Worm (Caenorhabditis elegans) whole organism, L2 larva: ENCODE data around the gene phy-3.

Experiments
- R02D3.7 ChIP-seq: fragments of 150-350 bp; optimal IDR thresholded peaks from 2 replicates; lab custom pipeline; 2014; ENCODE audit warnings: missing biosample characterization, missing genetic modification characterization
- elt-1 ChIP-seq: fragments of 150-350 bp; optimal IDR thresholded peaks from 2 replicates; lab custom pipeline; 2014; ENCODE audit warnings: missing biosample characterization, missing genetic modification characterization
- fos-1 ChIP-seq: fragments of 150-350 bp; optimal IDR thresholded peaks from 2 replicates; lab custom pipeline; 2014; ENCODE audit warnings: missing biosample characterization, missing genetic modification characterization

DNA sequence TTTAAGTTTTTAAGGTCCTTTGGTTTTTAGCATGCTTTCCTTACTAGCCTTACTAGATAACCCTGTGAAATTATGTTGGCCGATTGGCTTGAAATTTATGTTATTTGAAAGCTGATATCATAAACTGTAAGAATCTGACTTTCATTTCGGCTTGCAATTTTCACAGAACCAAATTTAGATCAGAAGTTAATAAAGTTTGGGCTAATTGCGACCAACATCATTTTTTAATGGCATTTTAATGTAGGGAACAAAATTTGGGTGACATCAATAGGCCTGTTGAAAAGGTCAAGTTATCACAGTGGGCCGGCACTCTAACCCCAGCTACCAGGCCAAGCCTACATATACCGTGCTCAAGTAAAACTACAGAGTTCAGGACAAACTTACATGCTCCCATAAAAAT lies 1.7 kb upstream of the phy-3 start:
- no peak for TF ChIP-seq fos-1 (tag; lab: Kevin White, UChicago)
- no peak for TF ChIP-seq R02D3.7 (tag; lab: Kevin White, UChicago)
- no peak for TF ChIP-seq elt-1 (tag; lab: Kevin White, UChicago)
